Worm (Caenorhabditis elegans) whole organism, L3 larva: ENCODE data around the gene C50D2.1.

Source experiments
- ZK546.5 ChIP-seq: sonication (generic microtip); optimal IDR thresholded peaks from 2 replicates; lab custom pipeline; 2017; ENCODE audit warnings: missing biosample characterization, missing genetic modification characterization
- ama-1 ChIP-seq: fragments of 150-350 bp; optimal IDR thresholded peaks from 2 replicates; lab custom pipeline; 2018
- ceh-16 ChIP-seq: sonication (generic microtip); optimal IDR thresholded peaks from 2 replicates; lab custom pipeline; 2017; ENCODE audit warnings: missing biosample characterization, missing genetic modification characterization
- ceh-82 ChIP-seq: fragments of 150-350 bp; optimal IDR thresholded peaks from 2 replicates; lab custom pipeline; 2014; ENCODE audit warnings: missing biosample characterization, missing genetic modification characterization
- fkh-2 ChIP-seq: fragments of 150-350 bp; optimal IDR thresholded peaks from 2 replicates; lab custom pipeline; 2014; ENCODE audit warnings: missing biosample characterization, missing genetic modification reagents, missing genetic modification characterization
- nhr-23 ChIP-seq: fragments of 150-350 bp; optimal IDR thresholded peaks from 2 replicates; lab custom pipeline; 2014; ENCODE audit warnings: missing biosample characterization, missing genetic modification reagents, missing genetic modification characterization
- nhr-237 ChIP-seq: fragments of 150-350 bp; optimal IDR thresholded peaks from 2 replicates; lab custom pipeline; 2014; ENCODE audit warnings: missing biosample characterization, missing genetic modification characterization
- nhr-25 ChIP-seq: sonication (generic microtip); optimal IDR thresholded peaks from 2 replicates; lab custom pipeline; 2017; ENCODE audit warnings: missing biosample characterization, missing genetic modification characterization
- nhr-76 ChIP-seq: fragments of 150-350 bp; sonication (generic microtip); optimal IDR thresholded peaks from 5 replicates; lab custom pipeline; 2014; ENCODE audit warnings: missing biosample characterization, missing genetic modification characterization
- nhr-77 ChIP-seq: fragments of 150-350 bp; optimal IDR thresholded peaks from 2 replicates; lab custom pipeline; 2014; ENCODE audit warnings: missing biosample characterization, missing genetic modification characterization
- pha-4 ChIP-seq: fragments of 150-350 bp; optimal IDR thresholded peaks from 2 replicates; lab custom pipeline; 2014; ENCODE audit warnings: missing biosample characterization, missing genetic modification reagents, missing genetic modification characterization
- sea-2 ChIP-seq: fragments of 150-350 bp; sonication (generic microtip); optimal IDR thresholded peaks from 4 replicates; lab custom pipeline; 2014; ENCODE audit warnings: missing biosample characterization, missing genetic modification reagents, missing genetic modification characterization
- unc-39 ChIP-seq: sonication (generic microtip); optimal IDR thresholded peaks from 4 replicates; lab custom pipeline; 2017; ENCODE audit warnings: missing biosample characterization, missing genetic modification characterization
- unc-62 ChIP-seq: fragments of 150-350 bp; sonication (generic microtip); optimal IDR thresholded peaks from 4 replicates; lab custom pipeline; 2014; ENCODE audit warnings: missing biosample characterization, missing genetic modification reagents, missing genetic modification characterization

- TF ChIP-seq nhr-25 (tag; lab: Kevin White, UChicago) (no peak), ama-1 (lab: Kevin White, UChicago) (no peak), unc-62 (GFP tag; lab: Kevin White, UChicago) (no peak), ZK546.5 (tag; lab: Kevin White, UChicago) (no peak), fkh-2 (no peak), ceh-16 (tag; lab: Kevin White, UChicago) (no peak), unc-39 (no peak), sea-2 (GFP tag; lab: Kevin White, UChicago) (no peak), nhr-237 (tag; lab: Kevin White, UChicago) (no peak), nhr-76 (no peak), nhr-23 (no peak), pha-4 (tag; lab: Kevin White, UChicago) (no peak), nhr-77 (tag; lab: Kevin White, UChicago) (no peak), ceh-82 (tag; lab: Kevin White, UChicago) (no peak)
Observed at ce11 chrII:86794-87193, 24.6 kb upstream of the C50D2.1 start.
